Fruit fly (Drosophila melanogaster) whole organism, prepupa: Measurements from ENCODE around the gene CG6765.

Experiments used
- CG7368 ChIP-seq: fragments of 200-800 bp; sonication (Bioruptor generic); optimal IDR thresholded peaks from 3 replicates; lab custom pipeline; 2016; ENCODE audit warnings: missing biosample characterization, missing genetic modification characterization
- Gug ChIP-seq: fragments of 200-800 bp; sonication (Bioruptor generic); IDR thresholded peaks from 2 replicates; pipeline ENCODE4 v1.3.6; 2022; ENCODE audit warnings: missing biosample characterization, missing genetic modification characterization
- OdsH ChIP-seq: fragments of 200-800 bp; sonication (Bioruptor generic); optimal IDR thresholded peaks from 3 replicates; lab custom pipeline; 2016; ENCODE audit warnings: missing biosample characterization, missing genetic modification characterization
- Smox ChIP-seq: fragments of 200-800 bp; sonication (Bioruptor generic); optimal IDR thresholded peaks from 3 replicates; lab custom pipeline; 2016; ENCODE audit warnings: missing biosample characterization, missing genetic modification characterization
- dac ChIP-seq: fragments of 200-800 bp; sonication (Bioruptor generic); optimal IDR thresholded peaks from 2 replicates; lab custom pipeline; 2017; ENCODE audit warnings: missing biosample characterization, mild to moderate bottlenecking, missing genetic modification characterization
- eg ChIP-seq: fragments of 200-800 bp; sonication (Bioruptor generic); IDR thresholded peaks from 3 replicates; pipeline ENCODE4 v1.3.6; 2022; ENCODE audit warnings: missing biosample characterization, missing genetic modification characterization
- fkh ChIP-seq: fragments of 200-800 bp; sonication (Bioruptor generic); optimal IDR thresholded peaks from 3 replicates; lab custom pipeline; 2017; ENCODE audit warnings: missing biosample characterization, mild to moderate bottlenecking, missing genetic modification characterization, moderate library complexity
- lz ChIP-seq: fragments of 200-800 bp; sonication (Bioruptor generic); optimal IDR thresholded peaks from 3 replicates; lab custom pipeline; 2016; ENCODE audit warnings: missing biosample characterization, missing genetic modification characterization
- pdm3 ChIP-seq: fragments of 200-800 bp; sonication (Bioruptor generic); optimal IDR thresholded peaks from 3 replicates; lab custom pipeline; 2016; ENCODE audit warnings: missing biosample characterization, missing genetic modification characterization
- ss ChIP-seq, 2 experiments: fragments of 200-800 bp; sonication (Bioruptor generic); optimal IDR thresholded peaks; 2 replicates in 1 of 2; 3 replicates in 1 of 2; lab custom pipeline; 2017 to 2018; ENCODE audit warnings: mild to moderate bottlenecking in 2 of 2, missing biosample characterization in 2 of 2, missing genetic modification characterization in 2 of 2, moderate library complexity in 1 of 2

DNA sequence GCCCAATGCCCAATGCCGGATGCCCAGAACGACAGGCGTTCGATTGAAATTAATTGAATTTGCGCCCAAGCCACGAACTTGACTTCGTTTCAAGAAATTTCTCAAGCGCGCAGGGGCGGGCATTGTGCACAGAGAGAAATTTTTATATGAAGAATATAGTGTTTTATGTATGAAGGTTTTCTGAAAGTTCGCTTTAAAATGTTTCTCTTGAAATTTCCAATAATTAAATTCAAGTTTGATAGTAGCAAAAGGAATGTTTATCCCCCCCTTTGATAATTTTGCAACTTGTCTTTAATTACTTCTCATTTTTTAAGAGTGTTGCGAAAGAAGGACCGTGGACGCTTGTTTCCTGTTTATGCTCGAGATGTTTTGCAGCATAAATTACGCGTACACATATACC is 31.3 kb downstream of the CG6765 start:
- TF ChIP-seq eg (GFP tag; lab: Robert Waterston, UW) = no peak
- no peak for TF ChIP-seq Smox
- no peak for TF ChIP-seq fkh
- no peak for TF ChIP-seq CG7368
- TF ChIP-seq OdsH = peak; percentile 3
- TF ChIP-seq pdm3 (GFP tag; lab: Kevin White, UChicago) = no peak
- no peak for TF ChIP-seq ss (GFP tag; optimal IDR thresholded peaks at IDR 0.05; lab: Kevin White, UChicago)
- peak; percentile 6 for TF ChIP-seq lz (GFP tag; lab: Kevin White, UChicago)
- TF ChIP-seq Gug = no peak
- TF ChIP-seq dac (GFP tag; lab: Kevin White, UChicago) = no peak
